Worm (Caenorhabditis elegans) whole organism, late embryonic: ENCODE measurements around the gene mlc-2.

Source experiments
- ceh-14 ChIP-seq: sonication (generic microtip); optimal IDR thresholded peaks from 2 replicates; lab custom pipeline; 2016; ENCODE audit warnings: missing genotype, missing genetic modification characterization, missing compliant biosample characterization
- che-1 ChIP-seq: sonication (generic microtip); optimal IDR thresholded peaks from 2 replicates; lab custom pipeline; 2016; ENCODE audit warnings: mild to moderate bottlenecking, missing genetic modification characterization, missing compliant biosample characterization
- dmd-4 ChIP-seq: sonication (generic microtip); optimal IDR thresholded peaks from 2 replicates; lab custom pipeline; 2016; ENCODE audit warnings: borderline replicate concordance, missing genetic modification characterization, missing compliant biosample characterization
- fax-1 ChIP-seq: sonication (generic microtip); optimal IDR thresholded peaks from 2 replicates; lab custom pipeline; 2016; ENCODE audit warnings: missing genotype, missing genetic modification characterization, missing compliant biosample characterization
- gmeb-2 ChIP-seq: sonication (generic microtip); optimal IDR thresholded peaks from 2 replicates; lab custom pipeline; 2016; ENCODE audit warnings: missing genetic modification characterization, inconsistent platforms, missing compliant biosample characterization
- nfya-1 ChIP-seq: sonication (generic microtip); optimal IDR thresholded peaks from 2 replicates; lab custom pipeline; 2017; ENCODE audit warnings: missing genetic modification characterization, mild to moderate bottlenecking, missing compliant biosample characterization, antibody characterized with exemption, moderate library complexity

DNA sequence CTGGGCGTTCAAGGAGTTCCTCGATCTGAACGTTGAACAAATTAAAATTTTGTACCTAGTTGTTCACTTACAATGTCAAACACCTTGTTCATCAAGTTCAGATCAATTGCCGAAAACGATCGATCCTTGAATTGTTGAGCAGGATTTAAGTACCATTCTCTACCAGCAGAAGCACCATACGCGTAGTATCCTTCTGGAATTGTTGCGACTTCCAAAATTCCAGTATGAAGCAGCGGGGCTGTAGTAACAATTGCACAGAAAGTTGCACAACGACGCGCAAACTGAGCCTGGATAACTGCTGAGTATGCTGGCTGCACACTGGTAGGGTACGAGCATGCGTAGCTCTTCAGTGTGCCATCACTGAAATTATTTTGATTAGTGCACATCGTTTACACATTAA lies 12.1 kb upstream of the mlc-2 start:
- TF ChIP-seq fax-1 (no peak), nfya-1 (tag; lab: Kevin White, UChicago) (no peak), che-1 (tag; lab: Kevin White, UChicago) (no peak), ceh-14 (no peak), dmd-4 (no peak), gmeb-2 (tag; lab: Kevin White, UChicago) (no peak)
